Fruit fly (Drosophila melanogaster) whole organism, embryonic: Measurements from ENCODE around the gene CG17362.
A peak's percentile ranks its signal among the peaks of the same experiment; 100 is the strongest.

ENCODE experiments used
- ATbp ChIP-seq: fragments of 200-800 bp; sonication (Bioruptor generic); optimal IDR thresholded peaks from 2 replicates; lab custom pipeline; 2017; ENCODE audit warnings: missing biosample characterization, mild to moderate bottlenecking, missing genetic modification characterization, missing genetic modification reagents
- Adf1 ChIP-seq: fragments of 200-800 bp; sonication (Bioruptor generic); IDR thresholded peaks from 2 replicates; pipeline ENCODE4 v1.3.6; 2022; ENCODE audit warnings: missing biosample characterization, missing genetic modification characterization
- Aef1 ChIP-seq: fragments of 200-800 bp; sonication (Bioruptor generic); IDR thresholded peaks from 3 replicates; pipeline ENCODE4 v1.3.6; 2022; ENCODE audit warnings: missing biosample characterization, missing genetic modification characterization
- Atf-2 ChIP-seq: fragments of 200-800 bp; sonication (Bioruptor generic); optimal IDR thresholded peaks from 2 replicates; lab custom pipeline; 2016; ENCODE audit warnings: missing biosample characterization, missing genetic modification characterization
- B-H2 ChIP-seq: fragments of 200-800 bp; sonication (Bioruptor generic); optimal IDR thresholded peaks from 2 replicates; lab custom pipeline; 2018; ENCODE audit warnings: missing biosample characterization, mild to moderate bottlenecking, missing genetic modification characterization
- Bdp1 ChIP-seq: fragments of 200-800 bp; sonication (Bioruptor generic); optimal IDR thresholded peaks from 3 replicates; lab custom pipeline; 2016; ENCODE audit warnings: missing biosample characterization, missing genetic modification characterization
- BtbVII ChIP-seq: fragments of 200-800 bp; sonication (Bioruptor generic); optimal IDR thresholded peaks from 3 replicates; lab custom pipeline; 2017; ENCODE audit warnings: missing biosample characterization, mild to moderate bottlenecking, missing genetic modification characterization
- Bteb2 ChIP-seq: fragments of 200-800 bp; sonication (Bioruptor generic); optimal IDR thresholded peaks from 2 replicates; lab custom pipeline; 2016; ENCODE audit warnings: missing biosample characterization, missing genetic modification characterization
- C15 ChIP-seq: fragments of 200-800 bp; sonication (Bioruptor generic); IDR thresholded peaks from 3 replicates; pipeline ENCODE4 v1.3.6; 2022; ENCODE audit warnings: missing biosample characterization, missing genetic modification characterization
- CG10366 ChIP-seq: fragments of 200-800 bp; sonication (Bioruptor generic); IDR thresholded peaks from 2 replicates; pipeline ENCODE4 v1.3.6; 2022; ENCODE audit warnings: missing biosample characterization, missing genetic modification characterization
- CG12391 ChIP-seq: fragments of 200-800 bp; sonication (Bioruptor generic); optimal IDR thresholded peaks from 3 replicates; lab custom pipeline; 2018; ENCODE audit warnings: missing biosample characterization, mild to moderate bottlenecking, missing genetic modification characterization, moderate library complexity
- CG13894 ChIP-seq: fragments of 200-800 bp; sonication (Bioruptor generic); optimal IDR thresholded peaks from 3 replicates; lab custom pipeline; 2018; ENCODE audit warnings: missing biosample characterization, mild to moderate bottlenecking, missing genetic modification characterization, moderate library complexity
- CG14860 ChIP-seq: fragments of 200-800 bp; sonication (Bioruptor generic); IDR thresholded peaks from 3 replicates; pipeline ENCODE4 v1.3.6; 2022; ENCODE audit warnings: missing biosample characterization, missing genetic modification characterization; ENCODE audit not compliant: partially characterized antibody
- CG1529 ChIP-seq: fragments of 200-800 bp; sonication (Bioruptor generic); optimal IDR thresholded peaks from 3 replicates; lab custom pipeline; 2018; ENCODE audit warnings: missing biosample characterization, missing genetic modification characterization
- CG1602 ChIP-seq: fragments of 200-800 bp; sonication (Bioruptor generic); optimal IDR thresholded peaks from 3 replicates; lab custom pipeline; 2016; ENCODE audit warnings: missing biosample characterization, missing genetic modification characterization
- CG1647 ChIP-seq: fragments of 200-800 bp; sonication (Bioruptor generic); optimal IDR thresholded peaks from 3 replicates; lab custom pipeline; 2016; ENCODE audit warnings: missing biosample characterization, missing genetic modification characterization
- CG16815 ChIP-seq: fragments of 200-800 bp; sonication (Bioruptor generic); optimal IDR thresholded peaks from 3 replicates; lab custom pipeline; 2017; ENCODE audit warnings: missing biosample characterization, mild to moderate bottlenecking, missing genetic modification characterization
- CG17612 ChIP-seq: fragments of 200-800 bp; sonication (Bioruptor generic); IDR thresholded peaks from 2 replicates; pipeline ENCODE4 v1.3.6; 2022; ENCODE audit warnings: missing biosample characterization, missing genetic modification characterization
- CG17829 ChIP-seq: fragments of 200-800 bp; optimal IDR thresholded peaks from 2 replicates; lab custom pipeline; 2019; ENCODE audit warnings: missing biosample characterization, mild to moderate bottlenecking, missing genetic modification characterization, moderate library complexity
- CG18476 ChIP-seq: fragments of 200-800 bp; sonication (Bioruptor generic); optimal IDR thresholded peaks from 2 replicates; lab custom pipeline; 2016; ENCODE audit warnings: missing biosample characterization, mild to moderate bottlenecking, missing genetic modification characterization
- CG18764 ChIP-seq: fragments of 200-800 bp; sonication (Bioruptor generic); optimal IDR thresholded peaks from 3 replicates; lab custom pipeline; 2016; ENCODE audit warnings: missing biosample characterization, missing genetic modification characterization
- CG4360 ChIP-seq: fragments of 200-800 bp; sonication (Bioruptor generic); IDR thresholded peaks from 2 replicates; pipeline ENCODE4 v1.3.6; 2022; ENCODE audit warnings: missing biosample characterization, missing genetic modification characterization
- CG43689 ChIP-seq: fragments of 200-800 bp; sonication (Bioruptor generic); IDR thresholded peaks from 2 replicates; pipeline ENCODE4 v1.3.6; 2022; ENCODE audit warnings: missing biosample characterization, missing genetic modification characterization
- CG4404 ChIP-seq: fragments of 200-800 bp; sonication (Bioruptor generic); IDR thresholded peaks from 2 replicates; pipeline ENCODE4 v1.3.6; 2022; ENCODE audit warnings: missing biosample characterization, missing genetic modification characterization
- CG4854 ChIP-seq: fragments of 200-800 bp; sonication (Bioruptor generic); optimal IDR thresholded peaks from 2 replicates; lab custom pipeline; 2016; ENCODE audit warnings: missing biosample characterization, missing genetic modification characterization, inconsistent platforms
- CG8281 ChIP-seq: fragments of 200-800 bp; sonication (Bioruptor generic); optimal IDR thresholded peaks from 2 replicates; lab custom pipeline; 2018; ENCODE audit warnings: missing biosample characterization, mild to moderate bottlenecking, missing genetic modification characterization, moderate library complexity
- CrebB ChIP-seq: fragments of 200-800 bp; sonication (Bioruptor generic); optimal IDR thresholded peaks from 3 replicates; lab custom pipeline; 2018; ENCODE audit warnings: missing biosample characterization, mild to moderate bottlenecking, missing genetic modification characterization
- Doc2 ChIP-seq: fragments of 200-800 bp; sonication (Bioruptor generic); IDR thresholded peaks from 2 replicates; pipeline ENCODE4 v1.3.6; 2022; ENCODE audit warnings: missing biosample characterization, missing genetic modification characterization
- Meics ChIP-seq: fragments of 200-800 bp; sonication (Bioruptor generic); optimal IDR thresholded peaks from 2 replicates; lab custom pipeline; 2017; ENCODE audit warnings: missing biosample characterization, mild to moderate bottlenecking, missing genetic modification characterization
- Rx ChIP-seq: fragments of 200-800 bp; sonication (Bioruptor generic); IDR thresholded peaks from 2 replicates; pipeline ENCODE4 v1.3.6; 2022; ENCODE audit warnings: missing biosample characterization, missing genetic modification characterization
- Sox100B ChIP-seq: fragments of 200-800 bp; sonication (Bioruptor generic); optimal IDR thresholded peaks from 3 replicates; lab custom pipeline; 2018; ENCODE audit warnings: missing biosample characterization, mild to moderate bottlenecking, missing genetic modification characterization
- Sry-δ ChIP-seq: fragments of 200-800 bp; sonication (Bioruptor generic); optimal IDR thresholded peaks from 2 replicates; lab custom pipeline; 2016; ENCODE audit warnings: missing biosample characterization, missing genetic modification characterization
- Tbp ChIP-seq: fragments of >200 bp; optimal IDR thresholded peaks from 2 replicates; lab custom pipeline; 2018; ENCODE audit warnings: missing biosample characterization, missing genetic modification characterization
- aop ChIP-seq: fragments of 200-800 bp; sonication (Bioruptor generic); IDR thresholded peaks from 2 replicates; pipeline ENCODE4 v1.3.6; 2022; ENCODE audit warnings: missing biosample characterization, missing genetic modification characterization
- ase ChIP-seq: fragments of 200-800 bp; sonication (Bioruptor generic); IDR thresholded peaks from 3 replicates; pipeline ENCODE4 v1.3.6; 2022; ENCODE audit warnings: missing biosample characterization, missing genetic modification characterization
- bbx ChIP-seq: fragments of 200-800 bp; sonication (Bioruptor generic); IDR thresholded peaks from 2 replicates; pipeline ENCODE4 v1.3.6; 2022; ENCODE audit warnings: missing biosample characterization, missing genetic modification characterization; ENCODE audit not compliant: partially characterized antibody
- ci ChIP-seq: fragments of 200-800 bp; sonication (Bioruptor generic); IDR thresholded peaks from 3 replicates; pipeline ENCODE4 v1.3.6; 2022; ENCODE audit warnings: missing biosample characterization, missing genetic modification characterization
- croc ChIP-seq: fragments of 200-800 bp; sonication (Bioruptor generic); conservative IDR thresholded peaks from 3 replicates; pipeline ENCODE4 v1.3.6; 2022; ENCODE audit warnings: missing biosample characterization, missing genetic modification characterization
- dysf ChIP-seq: fragments of 200-800 bp; sonication (Bioruptor generic); IDR thresholded peaks from 3 replicates; pipeline ENCODE4 v1.3.6; 2022; ENCODE audit warnings: missing biosample characterization, missing genetic modification characterization
- esg ChIP-seq: fragments of 200-800 bp; sonication (Bioruptor generic); conservative IDR thresholded peaks from 2 replicates; pipeline ENCODE4 v1.3.6; 2022; ENCODE audit warnings: missing biosample characterization, missing genetic modification characterization
- fu2 ChIP-seq: fragments of 200-800 bp; sonication (Bioruptor generic); optimal IDR thresholded peaks from 2 replicates; lab custom pipeline; 2016; ENCODE audit warnings: missing biosample characterization, missing genetic modification characterization
- gce ChIP-seq: fragments of 200-800 bp; sonication (Bioruptor generic); IDR thresholded peaks from 3 replicates; pipeline ENCODE4 v1.3.6; 2022; ENCODE audit warnings: missing biosample characterization, missing genetic modification characterization
- kay ChIP-seq: fragments of 200-800 bp; sonication (Bioruptor generic); optimal IDR thresholded peaks from 2 replicates; lab custom pipeline; 2016; ENCODE audit warnings: missing biosample characterization, missing genetic modification characterization
- lola ChIP-seq, 3 experiments: fragments of >200 bp in 2 of 3; fragments of 200-800 bp in 1 of 3; sonication (Bioruptor generic) in 1 of 3; optimal IDR thresholded peaks; 2 replicates each; lab custom pipeline; 2017 to 2019; ENCODE audit warnings: missing biosample characterization in 3 of 3, missing genetic modification characterization in 3 of 3, mild to moderate bottlenecking in 1 of 3, moderate library complexity in 1 of 3
- schlank ChIP-seq: fragments of 200-800 bp; sonication (Bioruptor generic); optimal IDR thresholded peaks from 2 replicates; lab custom pipeline; 2018; ENCODE audit warnings: missing biosample characterization, mild to moderate bottlenecking, missing genetic modification characterization
- sd ChIP-seq: fragments of 200-800 bp; sonication (Bioruptor generic); optimal IDR thresholded peaks from 3 replicates; lab custom pipeline; 2018; ENCODE audit warnings: missing biosample characterization, mild to moderate bottlenecking, missing genetic modification characterization, moderate library complexity
- tin ChIP-seq: fragments of 200-800 bp; sonication (Bioruptor generic); optimal IDR thresholded peaks from 3 replicates; lab custom pipeline; 2016; ENCODE audit warnings: missing biosample characterization, missing genetic modification characterization
- vvl ChIP-seq: fragments of 200-800 bp; sonication (Bioruptor generic); IDR thresholded peaks from 2 replicates; pipeline ENCODE4 v1.3.6; 2022; ENCODE audit warnings: missing biosample characterization, missing genetic modification characterization
- z ChIP-seq: fragments of 200-800 bp; sonication (Bioruptor generic); IDR thresholded peaks from 3 replicates; pipeline ENCODE4 v1.3.6; 2022; ENCODE audit warnings: missing biosample characterization, missing genetic modification characterization
- zfh2 ChIP-seq: fragments of 200-800 bp; sonication (Bioruptor generic); optimal IDR thresholded peaks from 2 replicates; lab custom pipeline; 2016; ENCODE audit warnings: missing biosample characterization, missing genetic modification characterization

CG17362 gene

DNA sequence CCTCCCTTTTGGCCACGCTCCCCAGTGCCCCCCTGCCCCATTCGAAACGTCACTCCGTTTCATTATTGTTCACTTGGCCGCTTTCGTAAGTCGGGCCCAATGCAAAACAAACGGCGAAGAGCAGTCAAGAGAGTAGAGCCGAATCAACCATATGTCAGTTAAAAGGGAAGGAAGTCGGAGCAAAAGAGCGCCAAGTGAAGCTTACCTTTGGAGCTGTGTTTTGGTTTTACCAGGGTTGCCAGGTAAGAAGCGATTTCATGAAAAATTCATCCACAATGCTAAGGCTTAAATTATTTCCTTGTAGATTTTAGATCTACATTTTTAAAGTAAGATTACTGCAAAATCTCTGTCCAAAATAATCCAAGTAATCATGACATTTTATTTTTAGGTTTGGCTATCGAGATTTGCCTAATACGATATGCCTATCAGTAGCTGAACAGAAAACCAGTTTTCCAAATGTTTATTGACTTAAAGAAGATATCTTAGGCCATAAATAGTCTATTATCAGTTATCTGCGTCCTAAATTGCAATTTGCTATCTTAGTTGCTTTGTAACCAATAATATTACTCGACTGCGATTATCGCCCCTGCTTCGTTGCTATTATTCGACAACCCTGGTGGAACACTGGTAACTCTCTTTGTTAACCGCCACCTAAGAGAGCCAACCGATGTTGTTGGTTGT is 47.8 kb upstream of the CG17362 start (continued):
- TF ChIP-seq CG18476 (GFP tag; lab: Kevin White, UChicago) (peak; percentile 86), Adf1 (no peak), ase (GFP tag; lab: Robert Waterston, UW) (peak; percentile 63; the same call in 2 of the 3 replicates), Doc2 (no peak), CG1647 (GFP tag; lab: Kevin White, UChicago) (peak; percentile 75), CrebB (peak; percentile 70), CG10366 (GFP tag; lab: Robert Waterston, UW) (no peak; the same call in 1 of the 2 replicates), esg (peak; percentile 58), croc (peak; percentile 72), ATbp (GFP tag; lab: Kevin White, UChicago) (peak; percentile 75), dysf (GFP tag; lab: Robert Waterston, UW) (peak; percentile 87), aop (GFP tag; lab: Robert Waterston, UW) (no peak), CG1529 (GFP tag; lab: Kevin White, UChicago) (peak; percentile 88), lola (GFP tag; optimal IDR thresholded peaks at IDR 0.05; lab: Kevin White, UChicago) (peak in 1 of 3 experiments; percentile 91), z (GFP tag; lab: Robert Waterston, UW) (no peak), Bdp1 (GFP tag; lab: Kevin White, UChicago) (peak; percentile 74), Sox100B (GFP tag; lab: Kevin White, UChicago) (peak; percentile 96), Aef1 (GFP tag; lab: Robert Waterston, UW) (peak; percentile 43; the same call in 2 of the 3 replicates), CG17829 (tag; lab: Kevin White, UChicago) (peak; percentile 90), Atf-2 (GFP tag; lab: Kevin White, UChicago) (peak; percentile 91), CG12391 (tag; lab: Kevin White, UChicago) (peak; percentile 92), tin (GFP tag; lab: Kevin White, UChicago) (peak; percentile 90), CG4404 (GFP tag; lab: Robert Waterston, UW) (peak; percentile 70), BtbVII (GFP tag; lab: Kevin White, UChicago) (peak; percentile 85), CG17612 (no peak), CG18764 (peak; percentile 73), sd (tag; lab: Kevin White, UChicago) (peak; percentile 56), CG13894 (no peak), gce (GFP tag; lab: Robert Waterston, UW) (peak; percentile 58; the same call in 1 of the 3 replicates), kay (GFP tag; lab: Kevin White, UChicago) (peak; percentile 68), Tbp (GFP tag; lab: Kevin White, UChicago) (no peak), CG14860 (no peak), CG43689 (GFP tag; lab: Robert Waterston, UW) (peak; percentile 11; the same call in 1 of the 2 replicates), vvl (GFP tag; lab: Robert Waterston, UW) (peak; percentile 60; the same call in 1 of the 2 replicates), schlank (tag; lab: Kevin White, UChicago) (peak; percentile 30), CG4360 (GFP tag; lab: Robert Waterston, UW) (no peak), bbx (GFP tag; lab: Robert Waterston, UW) (no peak; the same call in 1 of the 2 replicates), Meics (GFP tag; lab: Kevin White, UChicago) (no peak), Bteb2 (GFP tag; lab: Kevin White, UChicago) (peak; percentile 91), CG1602 (GFP tag; lab: Kevin White, UChicago) (peak; percentile 87), ci (GFP tag; lab: Robert Waterston, UW) (peak; percentile 42; the same call in 1 of the 3 replicates), zfh2 (GFP tag; lab: Kevin White, UChicago) (peak; percentile 84), B-H2 (GFP tag; lab: Kevin White, UChicago) (peak; percentile 41), Sry-δ (peak; percentile 56), fu2 (GFP tag; lab: Kevin White, UChicago) (peak; percentile 91), C15 (GFP tag; lab: Robert Waterston, UW) (no peak), CG4854 (peak; percentile 80), Rx (GFP tag; lab: Robert Waterston, UW) (peak; percentile 72), CG16815 (peak; percentile 78), CG8281 (tag; lab: Kevin White, UChicago) (peak; percentile 74)
